Fruit fly (Drosophila melanogaster) whole organism, embryonic: Measurements from ENCODE around the gene CG31775.

ENCODE experiments used
- Aef1 ChIP-seq: fragments of 200-800 bp; sonication (Bioruptor generic); IDR thresholded peaks from 3 replicates; pipeline ENCODE4 v1.3.6; 2022; ENCODE audit warnings: missing biosample characterization, missing genetic modification characterization
- Bteb2 ChIP-seq: fragments of 200-800 bp; sonication (Bioruptor generic); optimal IDR thresholded peaks from 2 replicates; lab custom pipeline; 2016; ENCODE audit warnings: missing biosample characterization, missing genetic modification characterization
- CG13296 ChIP-seq: fragments of 200-800 bp; sonication (Bioruptor generic); optimal IDR thresholded peaks from 3 replicates; lab custom pipeline; 2018; ENCODE audit warnings: missing biosample characterization, mild to moderate bottlenecking, missing genetic modification characterization
- CG13775 ChIP-seq: fragments of 200-800 bp; sonication (Bioruptor generic); optimal IDR thresholded peaks from 3 replicates; lab custom pipeline; 2017; ENCODE audit warnings: missing biosample characterization, mild to moderate bottlenecking, missing genetic modification characterization
- CG14860 ChIP-seq: fragments of 200-800 bp; sonication (Bioruptor generic); IDR thresholded peaks from 3 replicates; pipeline ENCODE4 v1.3.6; 2022; ENCODE audit warnings: missing biosample characterization, missing genetic modification characterization; ENCODE audit not compliant: partially characterized antibody
- CG14965 ChIP-seq: fragments of 200-800 bp; sonication (Bioruptor generic); optimal IDR thresholded peaks from 2 replicates; lab custom pipeline; 2016; ENCODE audit warnings: missing biosample characterization, missing genetic modification characterization, borderline replicate concordance
- CG15011 ChIP-seq: fragments of 200-800 bp; sonication (Bioruptor generic); optimal IDR thresholded peaks from 3 replicates; lab custom pipeline; 2018; ENCODE audit warnings: missing biosample characterization, mild to moderate bottlenecking, missing genetic modification characterization
- CG16779 ChIP-seq: fragments of 200-800 bp; sonication (Bioruptor generic); IDR thresholded peaks from 2 replicates; pipeline ENCODE4 v1.3.6; 2022; ENCODE audit warnings: missing biosample characterization, missing genetic modification characterization
- CG17361 ChIP-seq: fragments of 200-800 bp; sonication (Bioruptor generic); IDR thresholded peaks from 3 replicates; pipeline ENCODE4 v1.3.6; 2022; ENCODE audit warnings: missing biosample characterization, missing genetic modification characterization
- CG17385 ChIP-seq: fragments of 200-800 bp; sonication (Bioruptor generic); optimal IDR thresholded peaks from 3 replicates; lab custom pipeline; 2018; ENCODE audit warnings: missing biosample characterization, mild to moderate bottlenecking, missing genetic modification characterization
- CG31441 ChIP-seq: fragments of 200-800 bp; sonication (Bioruptor generic); IDR thresholded peaks from 2 replicates; pipeline ENCODE4 v1.3.6; 2022; ENCODE audit warnings: missing biosample characterization, missing genetic modification characterization
- CG32767 ChIP-seq: fragments of 200-800 bp; sonication (Bioruptor generic); IDR thresholded peaks from 2 replicates; pipeline ENCODE4 v1.3.6; 2022; ENCODE audit warnings: missing biosample characterization, missing genetic modification characterization
- CG33557 ChIP-seq: fragments of 200-800 bp; sonication (Bioruptor generic); optimal IDR thresholded peaks from 2 replicates; lab custom pipeline; 2019; ENCODE audit warnings: missing biosample characterization, mild to moderate bottlenecking, missing genetic modification characterization, moderate library complexity
- CG4404 ChIP-seq: fragments of 200-800 bp; sonication (Bioruptor generic); IDR thresholded peaks from 2 replicates; pipeline ENCODE4 v1.3.6; 2022; ENCODE audit warnings: missing biosample characterization, missing genetic modification characterization
- CG6175 ChIP-seq: fragments of 200-800 bp; sonication (Bioruptor generic); IDR thresholded peaks from 3 replicates; pipeline ENCODE4 v1.3.6; 2022; ENCODE audit warnings: missing biosample characterization, missing genetic modification characterization
- CG6854 ChIP-seq: fragments of 200-800 bp; sonication (Bioruptor generic); optimal IDR thresholded peaks from 3 replicates; lab custom pipeline; 2017; ENCODE audit warnings: missing biosample characterization, mild to moderate bottlenecking, missing genetic modification characterization
- CG7357 ChIP-seq: fragments of 200-800 bp; sonication (Bioruptor generic); IDR thresholded peaks from 3 replicates; pipeline ENCODE4 v1.3.6; 2022; ENCODE audit warnings: missing biosample characterization, missing genetic modification characterization
- CG8089 ChIP-seq: fragments of 200-800 bp; sonication (Bioruptor generic); optimal IDR thresholded peaks from 3 replicates; lab custom pipeline; 2016; ENCODE audit warnings: missing biosample characterization, missing genetic modification characterization
- CG9215 ChIP-seq: fragments of 200-800 bp; sonication (Bioruptor generic); IDR thresholded peaks from 2 replicates; pipeline ENCODE4 v1.3.6; 2022; ENCODE audit warnings: missing biosample characterization, missing genetic modification characterization
- Dbx ChIP-seq: fragments of 200-800 bp; sonication (Bioruptor generic); IDR thresholded peaks from 3 replicates; pipeline ENCODE4 v1.3.6; 2022; ENCODE audit warnings: missing biosample characterization, missing genetic modification characterization
- Dp ChIP-seq: fragments of 200-800 bp; sonication (Bioruptor generic); optimal IDR thresholded peaks from 2 replicates; lab custom pipeline; 2018; ENCODE audit warnings: missing biosample characterization, mild to moderate bottlenecking, missing genetic modification characterization, moderate library complexity
- Eip74EF ChIP-seq, 2 experiments: fragments of 200-800 bp in 1 of 2; fragments of >200 bp in 1 of 2; sonication (Bioruptor generic) in 1 of 2; optimal IDR thresholded peaks; 2 replicates each; lab custom pipeline; 2017 to 2019; ENCODE audit warnings: missing biosample characterization in 2 of 2, missing genetic modification characterization in 2 of 2, mild to moderate bottlenecking in 1 of 2, moderate library complexity in 1 of 2
- Gsc ChIP-seq: fragments of 200-800 bp; sonication (Bioruptor generic); IDR thresholded peaks from 2 replicates; pipeline ENCODE4 v1.3.6; 2022; ENCODE audit warnings: missing biosample characterization, missing genetic modification characterization
- HLH3B ChIP-seq: fragments of 200-800 bp; sonication (Bioruptor generic); IDR thresholded peaks from 2 replicates; pipeline ENCODE4 v1.3.6; 2022; ENCODE audit warnings: missing biosample characterization, missing genetic modification characterization
- HLHmδ ChIP-seq: fragments of 200-800 bp; sonication (Bioruptor generic); optimal IDR thresholded peaks from 2 replicates; lab custom pipeline; 2018; ENCODE audit warnings: missing biosample characterization, mild to moderate bottlenecking, missing genetic modification characterization, moderate library complexity
- HmgZ ChIP-seq: fragments of 200-800 bp; sonication (Bioruptor generic); optimal IDR thresholded peaks from 2 replicates; lab custom pipeline; 2018; ENCODE audit warnings: missing biosample characterization, mild to moderate bottlenecking, missing genetic modification characterization
- Hr78 ChIP-seq, 2 experiments: fragments of 200-800 bp in 1 of 2; fragments of >200 bp in 1 of 2; sonication (Bioruptor generic) in 1 of 2; optimal IDR thresholded peaks; 2 replicates each; lab custom pipeline; 2017 to 2019; ENCODE audit warnings: missing biosample characterization in 2 of 2, missing genetic modification characterization in 2 of 2, mild to moderate bottlenecking in 1 of 2, moderate library complexity in 1 of 2
- MESR4 ChIP-seq: fragments of 200-800 bp; sonication (Bioruptor generic); optimal IDR thresholded peaks from 2 replicates; lab custom pipeline; 2018; ENCODE audit warnings: missing biosample characterization, mild to moderate bottlenecking, missing genetic modification characterization, moderate library complexity
- NC2α ChIP-seq: fragments of 200-800 bp; sonication (Bioruptor generic); optimal IDR thresholded peaks from 2 replicates; lab custom pipeline; 2016; ENCODE audit warnings: missing biosample characterization, missing genetic modification characterization
- Nf-YC ChIP-seq: fragments of 200-800 bp; optimal IDR thresholded peaks from 3 replicates; lab custom pipeline; 2019; ENCODE audit warnings: missing biosample characterization, mild to moderate bottlenecking, missing genetic modification characterization, moderate library complexity
- Sin3A ChIP-seq: fragments of >200 bp; optimal IDR thresholded peaks from 2 replicates; lab custom pipeline; 2018
- ash1 ChIP-seq: fragments of 200-800 bp; sonication (Bioruptor generic); optimal IDR thresholded peaks from 2 replicates; lab custom pipeline; 2018; ENCODE audit warnings: missing biosample characterization, mild to moderate bottlenecking, missing genetic modification characterization
- bcd ChIP-seq: fragments of 200-800 bp; sonication (Bioruptor generic); optimal IDR thresholded peaks from 2 replicates; lab custom pipeline; 2017; ENCODE audit warnings: missing biosample characterization, mild to moderate bottlenecking, missing genetic modification characterization
- cad ChIP-seq: fragments of >200 bp; optimal IDR thresholded peaks from 2 replicates; lab custom pipeline; 2017; ENCODE audit warnings: missing biosample characterization, missing genetic modification characterization
- corto ChIP-seq: fragments of 200-800 bp; sonication (Bioruptor generic); optimal IDR thresholded peaks from 2 replicates; lab custom pipeline; 2016; ENCODE audit warnings: missing biosample characterization, mild to moderate bottlenecking, missing genetic modification characterization, moderate library complexity
- dan ChIP-seq: fragments of 200-800 bp; sonication (Bioruptor generic); IDR thresholded peaks from 2 replicates; pipeline ENCODE4 v1.3.6; 2022; ENCODE audit warnings: missing biosample characterization, missing genetic modification characterization
- danr ChIP-seq: fragments of 200-800 bp; sonication (Bioruptor generic); IDR thresholded peaks from 2 replicates; pipeline ENCODE4 v1.3.6; 2022; ENCODE audit warnings: missing biosample characterization, missing genetic modification characterization
- disco-r ChIP-seq: fragments of 200-800 bp; sonication (Bioruptor generic); optimal IDR thresholded peaks from 2 replicates; lab custom pipeline; 2016; ENCODE audit warnings: missing biosample characterization, missing genetic modification characterization
- dm ChIP-seq: fragments of 200-800 bp; sonication (Bioruptor generic); optimal IDR thresholded peaks from 3 replicates; lab custom pipeline; 2016; ENCODE audit warnings: missing biosample characterization, missing genetic modification characterization
- emc ChIP-seq: fragments of 200-800 bp; sonication (Bioruptor generic); optimal IDR thresholded peaks from 2 replicates; lab custom pipeline; 2016; ENCODE audit warnings: missing biosample characterization, missing genetic modification characterization
- kah ChIP-seq: fragments of 200-800 bp; sonication (Bioruptor generic); optimal IDR thresholded peaks from 2 replicates; lab custom pipeline; 2018; ENCODE audit warnings: missing biosample characterization, mild to moderate bottlenecking, missing genetic modification characterization
- kay ChIP-seq: fragments of 200-800 bp; sonication (Bioruptor generic); optimal IDR thresholded peaks from 2 replicates; lab custom pipeline; 2016; ENCODE audit warnings: missing biosample characterization, missing genetic modification characterization
- kni ChIP-seq: fragments of 200-800 bp; sonication (Bioruptor generic); optimal IDR thresholded peaks from 3 replicates; lab custom pipeline; 2017; ENCODE audit warnings: mild to moderate bottlenecking, missing biosample characterization, missing genetic modification reagents, missing genetic modification characterization
- lola ChIP-seq, 3 experiments: fragments of >200 bp in 2 of 3; fragments of 200-800 bp in 1 of 3; sonication (Bioruptor generic) in 1 of 3; optimal IDR thresholded peaks; 2 replicates each; lab custom pipeline; 2017 to 2019; ENCODE audit warnings: missing biosample characterization in 3 of 3, missing genetic modification characterization in 3 of 3, mild to moderate bottlenecking in 1 of 3, moderate library complexity in 1 of 3
- nerfin-1 ChIP-seq: fragments of 200-800 bp; sonication (Bioruptor generic); optimal IDR thresholded peaks from 3 replicates; lab custom pipeline; 2019; ENCODE audit warnings: missing biosample characterization, mild to moderate bottlenecking, missing genetic modification characterization, moderate library complexity
- sens-2 ChIP-seq: fragments of 200-800 bp; sonication (Bioruptor generic); IDR thresholded peaks from 2 replicates; pipeline ENCODE4 v1.3.6; 2022; ENCODE audit warnings: missing biosample characterization, missing genetic modification characterization
- seq ChIP-seq: fragments of 200-800 bp; sonication (Bioruptor generic); IDR thresholded peaks from 2 replicates; pipeline ENCODE4 v1.3.6; 2022; ENCODE audit warnings: missing biosample characterization, missing genetic modification characterization
- wdn ChIP-seq: fragments of 200-800 bp; sonication (Bioruptor generic); IDR thresholded peaks from 2 replicates; pipeline ENCODE4 v1.3.6; 2022; ENCODE audit warnings: missing biosample characterization, missing genetic modification characterization
- zf30C ChIP-seq: fragments of 200-800 bp; sonication (Bioruptor generic); optimal IDR thresholded peaks from 3 replicates; lab custom pipeline; 2018; ENCODE audit warnings: missing biosample characterization, mild to moderate bottlenecking, missing genetic modification characterization

The CG31775 gene

dm6 chr2L:14688922-14689711 lies 48.5 kb downstream of the CG31775 start, which contains the start of gene osp (continued):
- peak; percentile 99 for TF ChIP-seq CG31441
- TF ChIP-seq CG16779: peak; percentile 94
- no peak for TF ChIP-seq dan
- TF ChIP-seq danr: peak; percentile 97
- TF ChIP-seq kay (GFP tag; lab: Kevin White, UChicago): peak; percentile 96
- peak; percentile 88 for TF ChIP-seq Bteb2 (GFP tag; lab: Kevin White, UChicago)
- TF ChIP-seq HmgZ (tag; lab: Kevin White, UChicago): peak; percentile 98
- peak; percentile 21 for TF ChIP-seq CG8089 (GFP tag; lab: Kevin White, UChicago)
- peak; percentile 46 for TF ChIP-seq emc (GFP tag; lab: Kevin White, UChicago)
- TF ChIP-seq seq (GFP tag; lab: Robert Waterston, UW): peak; percentile 98
- TF ChIP-seq Eip74EF (GFP tag; optimal IDR thresholded peaks at IDR 0.05; lab: Kevin White, UChicago): peak in 1 of 2 experiments; percentile 99
- no peak for TF ChIP-seq NC2α (GFP tag; lab: Kevin White, UChicago)
- TF ChIP-seq CG4404: peak; percentile 92
- TF ChIP-seq Sin3A (lab: Kevin White, UChicago): no peak
- no peak for TF ChIP-seq Gsc (GFP tag; lab: Robert Waterston, UW)
- peak; percentile 56 for TF ChIP-seq MESR4
- peak; percentile 95 for TF ChIP-seq CG6175 (GFP tag; lab: Robert Waterston, UW)
- peak; percentile 98 for TF ChIP-seq CG17385 (GFP tag; lab: Kevin White, UChicago)
- TF ChIP-seq CG17361: peak; percentile 99
- TF ChIP-seq Hr78 (GFP tag; optimal IDR thresholded peaks at IDR 0.05; lab: Kevin White, UChicago): peak in 1 of 2 experiments; percentile 94
- TF ChIP-seq ash1: peak; percentile 49
- peak; percentile 93 for TF ChIP-seq kah
- peak; percentile 98 for TF ChIP-seq wdn (GFP tag; lab: Robert Waterston, UW)
- peak; percentile 98 for TF ChIP-seq Aef1 (GFP tag; lab: Robert Waterston, UW)
- peak; percentile 5 for TF ChIP-seq zf30C (GFP tag; lab: Kevin White, UChicago)
- peak; percentile 95 for TF ChIP-seq CG13775 (GFP tag; lab: Kevin White, UChicago)
- TF ChIP-seq CG7357 (GFP tag; lab: Robert Waterston, UW): peak; percentile 93
- TF ChIP-seq cad: no peak
- TF ChIP-seq CG15011 (GFP tag; lab: Kevin White, UChicago): peak; percentile 97
- TF ChIP-seq CG14965 (GFP tag; lab: Kevin White, UChicago): peak; percentile 10
- peak; percentile 81 for TF ChIP-seq corto (GFP tag; lab: Kevin White, UChicago)
- TF ChIP-seq CG6854 (GFP tag; lab: Kevin White, UChicago): peak; percentile 95
- peak; percentile 40 for TF ChIP-seq kni (GFP tag; lab: Kevin White, UChicago)
- peak; percentile 40 for TF ChIP-seq Dp
- TF ChIP-seq nerfin-1 (tag; lab: Kevin White, UChicago): peak; percentile 98
- TF ChIP-seq dm (GFP tag; lab: Kevin White, UChicago): peak; percentile 38
- peak; percentile 60 for TF ChIP-seq disco-r (GFP tag; lab: Kevin White, UChicago)
- TF ChIP-seq Dbx (GFP tag; lab: Robert Waterston, UW): peak; percentile 99
- no peak for TF ChIP-seq CG14860 (GFP tag; lab: Robert Waterston, UW)
- peak; percentile 99 for TF ChIP-seq CG32767 (GFP tag; lab: Robert Waterston, UW)
- peak in 1 of 3 experiments; percentile 98 for TF ChIP-seq lola (GFP tag; optimal IDR thresholded peaks at IDR 0.05; lab: Kevin White, UChicago)
- TF ChIP-seq HLHmδ (GFP tag; lab: Kevin White, UChicago): peak; percentile 8
- peak; percentile 89 for TF ChIP-seq Nf-YC (tag; lab: Kevin White, UChicago)
- TF ChIP-seq CG9215: peak; percentile 95
- TF ChIP-seq CG13296 (GFP tag; lab: Kevin White, UChicago): peak; percentile 98
- TF ChIP-seq sens-2 (GFP tag; lab: Robert Waterston, UW): peak; percentile 93
- TF ChIP-seq HLH3B: peak; percentile 100
- TF ChIP-seq bcd (GFP tag; lab: Kevin White, UChicago): peak; percentile 98
- TF ChIP-seq CG33557 (GFP tag; lab: Kevin White, UChicago): peak; percentile 97
